Worm (Caenorhabditis elegans) whole organism, L2 larva: Measurements from ENCODE around the gene cutl-2.

Source experiments
- ZK546.5 ChIP-seq: sonication (generic microtip); optimal IDR thresholded peaks from 2 replicates; lab custom pipeline; 2017; ENCODE audit warnings: missing biosample characterization, missing genetic modification characterization
- alr-1 ChIP-seq: fragments of 150-350 bp; optimal IDR thresholded peaks from 2 replicates; lab custom pipeline; 2014; ENCODE audit warnings: missing biosample characterization, missing genetic modification characterization
- blmp-1 ChIP-seq: sonication (generic microtip); optimal IDR thresholded peaks from 2 replicates; lab custom pipeline; 2017; ENCODE audit warnings: missing genetic modification characterization, mild to moderate bottlenecking, missing compliant biosample characterization, antibody characterized with exemption, moderate library complexity; ENCODE audit not compliant: insufficient read depth
- ceh-82 ChIP-seq: fragments of 150-350 bp; optimal IDR thresholded peaks from 2 replicates; lab custom pipeline; 2014; ENCODE audit warnings: missing biosample characterization, missing genetic modification characterization
- lin-11 ChIP-seq: fragments of 150-350 bp; sonication (generic microtip); optimal IDR thresholded peaks from 2 replicates; lab custom pipeline; 2014; ENCODE audit warnings: missing biosample characterization, missing genetic modification characterization, inconsistent platforms, mixed read lengths
- mdl-1 ChIP-seq, 2 experiments: fragments of 150-350 bp in 1 of 2; sonication (generic microtip) in 1 of 2; optimal IDR thresholded peaks; 2 replicates each; lab custom pipeline; 2017; ENCODE audit warnings: missing biosample characterization in 2 of 2, missing genetic modification characterization in 2 of 2
- nhr-11 ChIP-seq: fragments of 150-350 bp; optimal IDR thresholded peaks from 2 replicates; lab custom pipeline; 2014; ENCODE audit warnings: missing biosample characterization, missing genetic modification characterization
- nhr-237 ChIP-seq: fragments of 150-350 bp; optimal IDR thresholded peaks from 2 replicates; lab custom pipeline; 2014; ENCODE audit warnings: missing biosample characterization, missing genetic modification characterization
- skn-1 ChIP-seq: sonication (generic microtip); optimal IDR thresholded peaks from 2 replicates; lab custom pipeline; 2017; ENCODE audit warnings: missing biosample characterization, missing genetic modification characterization
- snpc-4 ChIP-seq: fragments of 150-350 bp; optimal IDR thresholded peaks from 2 replicates; lab custom pipeline; 2014; ENCODE audit warnings: missing biosample characterization, missing genetic modification characterization
- unc-55 ChIP-seq: fragments of 150-350 bp; sonication (generic microtip); optimal IDR thresholded peaks from 3 replicates; lab custom pipeline; 2014; ENCODE audit warnings: missing biosample characterization, missing genetic modification reagents, missing genetic modification characterization
- unc-62 ChIP-seq: fragments of 150-350 bp; optimal IDR thresholded peaks from 2 replicates; lab custom pipeline; 2014; ENCODE audit warnings: missing biosample characterization, missing genetic modification reagents, missing genetic modification characterization
- zag-1 ChIP-seq: fragments of 150-350 bp; optimal IDR thresholded peaks from 2 replicates; lab custom pipeline; 2014; ENCODE audit warnings: missing biosample characterization, missing genetic modification characterization
- ztf-4 ChIP-seq: fragments of 150-350 bp; optimal IDR thresholded peaks from 2 replicates; lab custom pipeline; 2014; ENCODE audit warnings: missing biosample characterization, missing genetic modification characterization

- no peak for TF ChIP-seq lin-11 (tag; lab: Kevin White, UChicago)
- TF ChIP-seq skn-1 (tag; lab: Kevin White, UChicago): no peak
- no peak for TF ChIP-seq blmp-1 (tag; lab: Kevin White, UChicago)
- no peak for TF ChIP-seq ZK546.5 (tag; lab: Kevin White, UChicago)
- no peak for TF ChIP-seq mdl-1 (tag; optimal IDR thresholded peaks at IDR 0.05; lab: Kevin White, UChicago)
- no peak for TF ChIP-seq alr-1 (tag; lab: Kevin White, UChicago)
- TF ChIP-seq nhr-11: no peak
- no peak for TF ChIP-seq zag-1 (tag; lab: Kevin White, UChicago)
- no peak for TF ChIP-seq ztf-4 (tag; lab: Kevin White, UChicago)
- no peak for TF ChIP-seq unc-62 (GFP tag; lab: Kevin White, UChicago)
- TF ChIP-seq unc-55 (GFP tag; lab: Kevin White, UChicago): no peak
- TF ChIP-seq ceh-82 (tag; lab: Kevin White, UChicago): no peak
- no peak for TF ChIP-seq nhr-237 (tag; lab: Kevin White, UChicago)
- no peak for TF ChIP-seq snpc-4
Observed at ce11 chrII:9729866-9730265, 5.4 kb upstream of the cutl-2 start.
